Fruit fly (Drosophila melanogaster) whole organism, embryonic: ENCODE results near the gene kat80.

Experiments used
- Ada2b ChIP-seq: fragments of 200-800 bp; sonication (Bioruptor generic); IDR thresholded peaks from 2 replicates; pipeline ENCODE4 v1.3.6; 2022; ENCODE audit warnings: missing biosample characterization, missing genetic modification characterization
- Adf1 ChIP-seq: fragments of 200-800 bp; sonication (Bioruptor generic); IDR thresholded peaks from 2 replicates; pipeline ENCODE4 v1.3.6; 2022; ENCODE audit warnings: missing biosample characterization, missing genetic modification characterization
- Aef1 ChIP-seq: fragments of 200-800 bp; sonication (Bioruptor generic); IDR thresholded peaks from 3 replicates; pipeline ENCODE4 v1.3.6; 2022; ENCODE audit warnings: missing biosample characterization, missing genetic modification characterization
- Blimp-1 ChIP-seq: fragments of 200-800 bp; sonication (Bioruptor generic); optimal IDR thresholded peaks from 3 replicates; lab custom pipeline; 2018; ENCODE audit warnings: missing biosample characterization, missing genetic modification characterization, mild to moderate bottlenecking, moderate library complexity, missing genetic modification reagents
- CG10147 ChIP-seq: fragments of 200-800 bp; sonication (Bioruptor generic); optimal IDR thresholded peaks from 2 replicates; lab custom pipeline; 2019; ENCODE audit warnings: missing biosample characterization, mild to moderate bottlenecking, missing genetic modification characterization, moderate library complexity
- CG13894 ChIP-seq: fragments of 200-800 bp; sonication (Bioruptor generic); optimal IDR thresholded peaks from 3 replicates; lab custom pipeline; 2018; ENCODE audit warnings: missing biosample characterization, mild to moderate bottlenecking, missing genetic modification characterization, moderate library complexity
- CG14710 ChIP-seq: fragments of 200-800 bp; sonication (Bioruptor generic); optimal IDR thresholded peaks from 3 replicates; lab custom pipeline; 2019; ENCODE audit warnings: missing biosample characterization, mild to moderate bottlenecking, missing genetic modification characterization, moderate library complexity
- CG15269 ChIP-seq: fragments of 200-800 bp; sonication (Bioruptor generic); optimal IDR thresholded peaks from 2 replicates; lab custom pipeline; 2018; ENCODE audit warnings: missing biosample characterization, mild to moderate bottlenecking, missing genetic modification characterization, moderate library complexity
- CG1529 ChIP-seq: fragments of 200-800 bp; sonication (Bioruptor generic); optimal IDR thresholded peaks from 3 replicates; lab custom pipeline; 2018; ENCODE audit warnings: missing biosample characterization, missing genetic modification characterization
- CG16813 ChIP-seq: fragments of 200-800 bp; sonication (Bioruptor generic); IDR thresholded peaks from 3 replicates; pipeline ENCODE4 v1.3.6; 2022; ENCODE audit warnings: missing biosample characterization, missing genetic modification characterization; ENCODE audit not compliant: partially characterized antibody
- CG17912 ChIP-seq: fragments of 200-800 bp; sonication (Bioruptor generic); optimal IDR thresholded peaks from 2 replicates; lab custom pipeline; 2018; ENCODE audit warnings: missing biosample characterization, mild to moderate bottlenecking, missing genetic modification characterization
- CG1832 ChIP-seq: fragments of 200-800 bp; sonication (Bioruptor generic); optimal IDR thresholded peaks from 2 replicates; lab custom pipeline; 2017; ENCODE audit warnings: missing biosample characterization, mild to moderate bottlenecking, missing genetic modification characterization, inconsistent platforms
- CG34376 ChIP-seq: fragments of 200-800 bp; sonication (Bioruptor generic); optimal IDR thresholded peaks from 2 replicates; lab custom pipeline; 2018; ENCODE audit warnings: missing biosample characterization, mild to moderate bottlenecking, missing genetic modification characterization
- CG3847 ChIP-seq: fragments of 200-800 bp; sonication (Bioruptor generic); IDR thresholded peaks from 2 replicates; pipeline ENCODE4 v1.3.6; 2022; ENCODE audit warnings: missing biosample characterization, missing genetic modification characterization
- CG3995 ChIP-seq: fragments of 200-800 bp; sonication (Bioruptor generic); optimal IDR thresholded peaks from 3 replicates; lab custom pipeline; 2016; ENCODE audit warnings: missing biosample characterization, missing genetic modification characterization
- CG7372 ChIP-seq: fragments of 200-800 bp; sonication (Bioruptor generic); IDR thresholded peaks from 2 replicates; pipeline ENCODE4 v1.3.6; 2022; ENCODE audit warnings: missing biosample characterization, missing genetic modification characterization
- CG8388 ChIP-seq: fragments of 200-800 bp; sonication (Bioruptor generic); optimal IDR thresholded peaks from 2 replicates; lab custom pipeline; 2019; ENCODE audit warnings: missing biosample characterization, mild to moderate bottlenecking, missing genetic modification characterization, moderate library complexity
- CG9215 ChIP-seq: fragments of 200-800 bp; sonication (Bioruptor generic); IDR thresholded peaks from 2 replicates; pipeline ENCODE4 v1.3.6; 2022; ENCODE audit warnings: missing biosample characterization, missing genetic modification characterization
- Camta ChIP-seq: fragments of 200-800 bp; sonication (Bioruptor generic); optimal IDR thresholded peaks from 2 replicates; lab custom pipeline; 2016; ENCODE audit warnings: missing biosample characterization, missing genetic modification characterization
- Chrac-16 ChIP-seq: fragments of 200-800 bp; sonication (Bioruptor generic); optimal IDR thresholded peaks from 3 replicates; lab custom pipeline; 2016; ENCODE audit warnings: missing biosample characterization, missing genetic modification characterization
- Dad ChIP-seq: fragments of 200-800 bp; sonication (Bioruptor generic); optimal IDR thresholded peaks from 3 replicates; lab custom pipeline; 2016; ENCODE audit warnings: missing biosample characterization, missing genetic modification characterization
- E2f1 ChIP-seq: fragments of 200-800 bp; sonication (Bioruptor generic); IDR thresholded peaks from 2 replicates; pipeline ENCODE4 v1.3.6; 2022; ENCODE audit warnings: missing biosample characterization, missing genetic modification characterization
- Ets97D ChIP-seq: fragments of 200-800 bp; sonication (Bioruptor generic); optimal IDR thresholded peaks from 3 replicates; lab custom pipeline; 2016; ENCODE audit warnings: missing biosample characterization, missing genetic modification characterization
- Hmr ChIP-seq: fragments of 200-800 bp; sonication (Bioruptor generic); optimal IDR thresholded peaks from 3 replicates; lab custom pipeline; 2017; ENCODE audit warnings: mild to moderate bottlenecking, missing biosample characterization, missing genetic modification reagents, missing genetic modification characterization
- NK7.1 ChIP-seq: fragments of 200-800 bp; sonication (Bioruptor generic); optimal IDR thresholded peaks from 3 replicates; lab custom pipeline; 2016; ENCODE audit warnings: missing biosample characterization, missing genetic modification characterization
- Nf-YC ChIP-seq: fragments of 200-800 bp; optimal IDR thresholded peaks from 3 replicates; lab custom pipeline; 2019; ENCODE audit warnings: missing biosample characterization, mild to moderate bottlenecking, missing genetic modification characterization, moderate library complexity
- YL-1 ChIP-seq: fragments of 200-800 bp; sonication (Bioruptor generic); optimal IDR thresholded peaks from 3 replicates; lab custom pipeline; 2017; ENCODE audit warnings: missing biosample characterization, mild to moderate bottlenecking, missing genetic modification characterization
- ab ChIP-seq: fragments of 200-800 bp; sonication (Bioruptor generic); optimal IDR thresholded peaks from 2 replicates; lab custom pipeline; 2016; ENCODE audit warnings: missing biosample characterization, missing genetic modification characterization
- abd-A ChIP-seq: fragments of 200-800 bp; sonication (Bioruptor generic); optimal IDR thresholded peaks from 3 replicates; lab custom pipeline; 2019; ENCODE audit warnings: missing biosample characterization, mild to moderate bottlenecking, missing genetic modification characterization, moderate library complexity
- ara ChIP-seq: fragments of 200-800 bp; sonication (Bioruptor generic); IDR thresholded peaks from 2 replicates; pipeline ENCODE4 v1.3.6; 2022; ENCODE audit warnings: missing biosample characterization, missing genetic modification characterization
- btn ChIP-seq: fragments of 200-800 bp; sonication (Bioruptor generic); optimal IDR thresholded peaks from 2 replicates; lab custom pipeline; 2016; ENCODE audit warnings: missing biosample characterization, missing genetic modification characterization
- chm ChIP-seq: fragments of 200-800 bp; sonication (Bioruptor generic); IDR thresholded peaks from 2 replicates; pipeline ENCODE4 v1.3.6; 2022; ENCODE audit warnings: missing biosample characterization, missing genetic modification characterization
- chn ChIP-seq: fragments of 200-800 bp; sonication (Bioruptor generic); optimal IDR thresholded peaks from 2 replicates; lab custom pipeline; 2016; ENCODE audit warnings: missing biosample characterization, missing genetic modification characterization
- da ChIP-seq: fragments of 200-800 bp; sonication (Bioruptor generic); optimal IDR thresholded peaks from 2 replicates; lab custom pipeline; 2016; ENCODE audit warnings: missing biosample characterization, missing genetic modification characterization
- dm ChIP-seq: fragments of 200-800 bp; sonication (Bioruptor generic); optimal IDR thresholded peaks from 3 replicates; lab custom pipeline; 2016; ENCODE audit warnings: missing biosample characterization, missing genetic modification characterization
- dpn ChIP-seq, 2 experiments: fragments of 200-800 bp; sonication (Bioruptor generic); optimal IDR thresholded peaks; 3 replicates each; lab custom pipeline; 2016; ENCODE audit warnings: missing biosample characterization in 2 of 2, missing genetic modification characterization in 2 of 2
- exex ChIP-seq: fragments of 200-800 bp; sonication (Bioruptor generic); optimal IDR thresholded peaks from 4 replicates; lab custom pipeline; 2018; ENCODE audit warnings: missing biosample characterization, mild to moderate bottlenecking, missing genetic modification characterization, moderate library complexity
- eyg ChIP-seq: fragments of 200-800 bp; sonication (Bioruptor generic); optimal IDR thresholded peaks from 3 replicates; lab custom pipeline; 2016; ENCODE audit warnings: missing biosample characterization, missing genetic modification characterization
- fd96Cb ChIP-seq: fragments of 200-800 bp; sonication (Bioruptor generic); optimal IDR thresholded peaks from 2 replicates; lab custom pipeline; 2018; ENCODE audit warnings: missing biosample characterization, mild to moderate bottlenecking, missing genetic modification characterization, moderate library complexity
- jing ChIP-seq: fragments of 200-800 bp; sonication (Bioruptor generic); optimal IDR thresholded peaks from 2 replicates; lab custom pipeline; 2018; ENCODE audit warnings: missing biosample characterization, mild to moderate bottlenecking, missing genetic modification characterization
- ken ChIP-seq: fragments of 200-800 bp; sonication (Bioruptor generic); IDR thresholded peaks from 3 replicates; pipeline ENCODE4 v1.3.6; 2022; ENCODE audit warnings: missing biosample characterization, missing genetic modification characterization
- kni ChIP-seq: fragments of 200-800 bp; sonication (Bioruptor generic); optimal IDR thresholded peaks from 3 replicates; lab custom pipeline; 2017; ENCODE audit warnings: mild to moderate bottlenecking, missing biosample characterization, missing genetic modification reagents, missing genetic modification characterization
- lab ChIP-seq: fragments of 200-800 bp; sonication (Bioruptor generic); optimal IDR thresholded peaks from 3 replicates; lab custom pipeline; 2017; ENCODE audit warnings: missing biosample characterization, missing genetic modification characterization, mild to moderate bottlenecking, moderate library complexity, missing genetic modification reagents
- lilli ChIP-seq: fragments of 200-800 bp; sonication (Bioruptor generic); optimal IDR thresholded peaks from 3 replicates; lab custom pipeline; 2016; ENCODE audit warnings: missing biosample characterization, missing genetic modification characterization
- peb ChIP-seq: fragments of 200-800 bp; sonication (Bioruptor generic); IDR thresholded peaks from 2 replicates; pipeline ENCODE4 v1.3.6; 2022; ENCODE audit warnings: missing biosample characterization, missing genetic modification characterization
- pnt ChIP-seq: fragments of 200-800 bp; sonication (Bioruptor generic); optimal IDR thresholded peaks from 3 replicates; lab custom pipeline; 2016; ENCODE audit warnings: missing biosample characterization, missing genetic modification characterization
- prd ChIP-seq, 3 experiments: fragments of >200 bp in 2 of 3; fragments of 200-800 bp in 1 of 3; sonication (Bioruptor generic) in 1 of 3; optimal IDR thresholded peaks in 2 of 3; IDR thresholded peaks in 1 of 3; 2 replicates in 2 of 3; 3 replicates in 1 of 3; pipeline versions ENCODE4 v1.3.6 to Lab custom; 2017 to 2022; ENCODE audit warnings: missing biosample characterization in 1 of 3, missing genetic modification characterization in 1 of 3
- schlank ChIP-seq: fragments of 200-800 bp; sonication (Bioruptor generic); optimal IDR thresholded peaks from 2 replicates; lab custom pipeline; 2018; ENCODE audit warnings: missing biosample characterization, mild to moderate bottlenecking, missing genetic modification characterization
- shn ChIP-seq: fragments of 200-800 bp; sonication (Bioruptor generic); optimal IDR thresholded peaks from 3 replicates; lab custom pipeline; 2016; ENCODE audit warnings: missing biosample characterization, missing genetic modification characterization
- zen2 ChIP-seq: fragments of 200-800 bp; sonication (Bioruptor generic); IDR thresholded peaks from 3 replicates; pipeline ENCODE4 v1.3.6; 2022; ENCODE audit warnings: missing biosample characterization, missing genetic modification characterization; ENCODE audit not compliant: partially characterized antibody

kat80 gene

dm6 chrX:16286083-16286666 lies 10.2 kb upstream of the kat80 start, which contains the start of gene UQCR-14 (continued):
- TF ChIP-seq ken (GFP tag; lab: Robert Waterston, UW) = no peak
- TF ChIP-seq Dad (GFP tag; lab: Kevin White, UChicago) = no peak
- TF ChIP-seq zen2 (GFP tag; lab: Robert Waterston, UW) = peak; percentile 91; the same call in 2 of the 3 replicates
- peak; percentile 89 for TF ChIP-seq CG14710
- peak; percentile 10 for TF ChIP-seq CG15269 (tag; lab: Kevin White, UChicago)
- peak; percentile 18 to 47 for TF ChIP-seq dpn (GFP tag; optimal IDR thresholded peaks at IDR 0.05; lab: Kevin White, UChicago)
- no peak for TF ChIP-seq da
- no peak for TF ChIP-seq Blimp-1 (GFP tag; lab: Kevin White, UChicago)
- no peak for TF ChIP-seq CG9215 (GFP tag; lab: Robert Waterston, UW)
- peak; percentile 9 for TF ChIP-seq Chrac-16
- no peak for TF ChIP-seq prd (optimal IDR thresholded peaks at IDR 0.05; lab: Kevin White, UChicago)
- no peak for TF ChIP-seq prd (GFP tag; IDR thresholded peaks at IDR 0.05; lab: Robert Waterston, UW)
- peak; percentile 64 for TF ChIP-seq Hmr
- no peak for TF ChIP-seq exex
- TF ChIP-seq chn = no peak
- TF ChIP-seq CG3995 (GFP tag; lab: Kevin White, UChicago) = peak; percentile 34
- TF ChIP-seq Aef1 (GFP tag; lab: Robert Waterston, UW) = no peak
- no peak for TF ChIP-seq peb (GFP tag; lab: Robert Waterston, UW)
- TF ChIP-seq dm (GFP tag; lab: Kevin White, UChicago) = no peak
- TF ChIP-seq chm (GFP tag; lab: Robert Waterston, UW) = no peak
- peak; percentile 86 for TF ChIP-seq Ets97D (GFP tag; lab: Kevin White, UChicago)
- TF ChIP-seq ab (GFP tag; lab: Kevin White, UChicago) = no peak
- no peak for TF ChIP-seq eyg (GFP tag; lab: Kevin White, UChicago)
- peak; percentile 98 for TF ChIP-seq CG16813 (GFP tag; lab: Robert Waterston, UW)
- TF ChIP-seq CG10147 (GFP tag; lab: Kevin White, UChicago) = peak; percentile 17
- TF ChIP-seq CG1529 (GFP tag; lab: Kevin White, UChicago) = no peak
- peak; percentile 44 for TF ChIP-seq Nf-YC (tag; lab: Kevin White, UChicago)
- no peak for TF ChIP-seq fd96Cb (tag; lab: Kevin White, UChicago)
- TF ChIP-seq ara (GFP tag; lab: Robert Waterston, UW) = no peak
- TF ChIP-seq CG1832 = no peak
- peak; percentile 34; the same call in 1 of the 2 replicates for TF ChIP-seq Adf1 (GFP tag; lab: Robert Waterston, UW)
- TF ChIP-seq CG7372 (GFP tag; lab: Robert Waterston, UW) = no peak
- TF ChIP-seq CG13894 (tag; lab: Kevin White, UChicago) = peak; percentile 53
- TF ChIP-seq CG17912 (GFP tag; lab: Kevin White, UChicago) = no peak
- no peak for TF ChIP-seq pnt (GFP tag; lab: Kevin White, UChicago)
- no peak for TF ChIP-seq shn (GFP tag; lab: Kevin White, UChicago)
- no peak for TF ChIP-seq lab (GFP tag; lab: Kevin White, UChicago)
- no peak for TF ChIP-seq NK7.1 (GFP tag; lab: Kevin White, UChicago)
- TF ChIP-seq jing = no peak
- no peak for TF ChIP-seq Camta (GFP tag; lab: Kevin White, UChicago)
- TF ChIP-seq Ada2b (GFP tag; lab: Robert Waterston, UW) = no peak
- TF ChIP-seq schlank (tag; lab: Kevin White, UChicago) = no peak
- peak; percentile 53 for TF ChIP-seq CG3847
- no peak for TF ChIP-seq E2f1 (GFP tag; lab: Robert Waterston, UW)
- peak; percentile 52 for TF ChIP-seq lilli
- TF ChIP-seq btn (GFP tag; lab: Kevin White, UChicago) = no peak
- TF ChIP-seq CG34376 (GFP tag; lab: Kevin White, UChicago) = peak; percentile 25
- TF ChIP-seq YL-1 = peak; percentile 82
- no peak for TF ChIP-seq abd-A (tag; lab: Kevin White, UChicago)
- TF ChIP-seq CG8388 = no peak
- no peak for TF ChIP-seq kni
